Fruit fly (Drosophila melanogaster) whole organism, wandering third instar larva: ENCODE measurements around the gene Cpr11A.

Experiments
- Hr78 ChIP-seq: fragments of >200 bp; optimal IDR thresholded peaks from 2 replicates; lab custom pipeline; 2017; ENCODE audit warnings: missing biosample characterization, missing genetic modification characterization
- Mio ChIP-seq: sonication (Bioruptor generic); optimal IDR thresholded peaks from 2 replicates; lab custom pipeline; 2016; ENCODE audit warnings: missing biosample characterization, missing genetic modification characterization
- N ChIP-seq: fragments of >200 bp; optimal IDR thresholded peaks from 2 replicates; lab custom pipeline; 2018; ENCODE audit warnings: missing biosample characterization, missing external identifiers, missing genetic modification characterization
- OdsH ChIP-seq: fragments of 200-800 bp; sonication (Bioruptor generic); optimal IDR thresholded peaks from 2 replicates; lab custom pipeline; 2016; ENCODE audit warnings: missing biosample characterization, mild to moderate bottlenecking, missing genetic modification characterization
- dl ChIP-seq, 2 experiments: fragments of 175-275, 200-275 bp in 1 of 2; fragments of 200-275 bp in 1 of 2; sonication (Bioruptor generic); optimal IDR thresholded peaks; lab custom pipeline; 2018; ENCODE audit warnings: mild to moderate bottlenecking in 2 of 2, missing biosample characterization in 2 of 2, missing genetic modification characterization in 2 of 2, moderate library complexity in 2 of 2; ENCODE audit not compliant: partially characterized antibody in 2 of 2, insufficient read depth in 1 of 2
- dmrt93B ChIP-seq: fragments of 200-800 bp; sonication (Bioruptor generic); optimal IDR thresholded peaks from 2 replicates; lab custom pipeline; 2018; ENCODE audit warnings: missing biosample characterization, mild to moderate bottlenecking, missing genetic modification characterization
- ey ChIP-seq: fragments of 200-800 bp; sonication (Bioruptor generic); optimal IDR thresholded peaks from 2 replicates; lab custom pipeline; 2016; ENCODE audit warnings: missing biosample characterization, missing genetic modification characterization
- foxo ChIP-seq, 2 experiments: fragments of 200-800 bp; sonication (Bioruptor generic); optimal IDR thresholded peaks; 2 replicates in 1 of 2; 3 replicates in 1 of 2; lab custom pipeline; 2016 to 2017; ENCODE audit warnings: missing biosample characterization in 2 of 2, missing genetic modification characterization in 2 of 2
- fru ChIP-seq: fragments of 200-800 bp; sonication (Bioruptor generic); optimal IDR thresholded peaks from 3 replicates; lab custom pipeline; 2016; ENCODE audit warnings: missing biosample characterization, mild to moderate bottlenecking, missing genetic modification characterization
- h ChIP-seq: fragments of 200-800 bp; sonication (Bioruptor generic); optimal IDR thresholded peaks from 3 replicates; lab custom pipeline; 2016; ENCODE audit warnings: missing biosample characterization, mild to moderate bottlenecking, missing genetic modification characterization
- pan ChIP-seq: fragments of >200 bp; optimal IDR thresholded peaks from 2 replicates; lab custom pipeline; 2017
- psq ChIP-seq: fragments of 200-800 bp; sonication (Bioruptor generic); optimal IDR thresholded peaks from 3 replicates; lab custom pipeline; 2017; ENCODE audit warnings: missing biosample characterization, mild to moderate bottlenecking, missing genetic modification characterization, moderate library complexity
- rgr ChIP-seq: fragments of 200-800 bp; sonication (Bioruptor generic); optimal IDR thresholded peaks from 3 replicates; lab custom pipeline; 2016; ENCODE audit warnings: missing biosample characterization, mild to moderate bottlenecking, missing genetic modification characterization

dm6 chrX:12507589-12507988, 20.8 kb downstream of the Cpr11A start:
- TF ChIP-seq Mio (GFP tag; lab: Kevin White, UChicago) = no peak
- peak; percentile 44 for TF ChIP-seq rgr (GFP tag; lab: Kevin White, UChicago)
- TF ChIP-seq dmrt93B (GFP tag; lab: Kevin White, UChicago) = no peak
- TF ChIP-seq foxo (GFP tag; optimal IDR thresholded peaks at IDR 0.05; lab: Kevin White, UChicago) = peak in 1 of 2 experiments; percentile 77
- peak; percentile 37 for TF ChIP-seq psq
- peak; percentile 33 for TF ChIP-seq h
- TF ChIP-seq dl (GFP tag; optimal IDR thresholded peaks at IDR 0.05; lab: Kevin White, UChicago; ENCODE audit: insufficient read depth in 1 of 2, partially characterized antibody in 2 of 2) = no peak
- no peak for TF ChIP-seq Hr78 (GFP tag; lab: Kevin White, UChicago)
- TF ChIP-seq fru (GFP tag; lab: Kevin White, UChicago) = peak; percentile 73
- no peak for TF ChIP-seq ey (GFP tag; lab: Kevin White, UChicago)
- TF ChIP-seq pan = no peak
- TF ChIP-seq N (GFP tag; lab: Kevin White, UChicago) = no peak
- TF ChIP-seq OdsH = no peak
